Worm (Caenorhabditis elegans): ENCODE data around the gene F55F10.1.

- TF ChIP-seq tab-1 (GFP tag; IDR thresholded peaks at IDR 0.05) (no peak), ztf-23 (GFP tag; IDR thresholded peaks at IDR 0.05) (no peak), klf-2 (GFP tag; conservative IDR thresholded peaks at IDR 0.05) (no peak), ref-1 (GFP tag; conservative IDR thresholded peaks at IDR 0.05) (no peak)
Measured at ce11 chrIV:4347578-4348003, 13.0 kb upstream of the F55F10.1 start.
